Worm (Caenorhabditis elegans): Measurements from ENCODE around the gene ceh-62.

DNA sequence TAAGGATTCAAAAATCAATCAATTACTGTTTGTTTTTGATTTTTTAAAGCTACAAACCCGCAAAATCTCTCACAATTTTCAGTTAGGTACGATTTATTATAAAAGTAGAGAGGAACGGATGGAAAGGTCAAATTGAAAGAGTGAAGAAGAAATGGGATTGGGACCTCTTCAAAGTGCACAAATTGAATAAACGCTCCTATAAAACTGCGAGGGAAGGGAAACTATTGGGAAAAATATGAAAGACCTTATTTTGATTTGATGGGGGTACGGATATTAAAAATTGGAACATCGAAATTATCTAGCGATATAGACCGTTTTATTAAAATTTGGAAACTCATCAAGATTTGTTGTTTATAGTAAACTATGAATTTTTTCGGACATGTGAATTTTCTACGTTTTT is 38.8 kb upstream of the ceh-62 start:
- TF ChIP-seq mep-1 (tag; optimal IDR thresholded peaks at IDR 0.05) (no peak), nhr-28 (tag; optimal IDR thresholded peaks at IDR 0.05) (no peak), mab-5 (tag; optimal IDR thresholded peaks at IDR 0.05) (no peak), snpc-4 (tag; optimal IDR thresholded peaks at IDR 0.05) (no peak), mls-2 (tag; optimal IDR thresholded peaks at IDR 0.05) (no peak), lsy-2 (tag; optimal IDR thresholded peaks at IDR 0.05) (no peak), elt-3 (tag; optimal IDR thresholded peaks at IDR 0.05) (no peak), lin-13 (tag; optimal IDR thresholded peaks at IDR 0.05) (no peak), unc-62 (GFP tag; optimal IDR thresholded peaks at IDR 0.05) (no peak), ztf-11 (tag; optimal IDR thresholded peaks at IDR 0.05) (no peak), sptf-1 (tag; optimal IDR thresholded peaks at IDR 0.05) (no peak), nhr-12 (tag; optimal IDR thresholded peaks at IDR 0.05) (no peak), nhr-76 (tag; optimal IDR thresholded peaks at IDR 0.05) (no peak), hlh-1 (tag; optimal IDR thresholded peaks at IDR 0.05) (no peak)

Data from whole organism, mixed stage, embryonic.